Worm (Caenorhabditis elegans) whole organism, L4 larva: ENCODE results near the gene T04C12.9.
A peak's percentile ranks its signal among the peaks of the same experiment; 100 is the strongest.

Source experiments
- F26F4.8 ChIP-seq: fragments of 200-800 bp; sonication (Bioruptor generic); conservative IDR thresholded peaks from 2 replicates; pipeline ENCODE4 v1.3.6; 2022; ENCODE audit warnings: missing genetic modification characterization, missing compliant biosample characterization
- Y5F2A.4 ChIP-seq: fragments of 200-800 bp; sonication (Bioruptor generic); optimal IDR thresholded peaks from 2 replicates; lab custom pipeline; 2018; ENCODE audit warnings: mild to moderate bottlenecking, missing genetic modification characterization, missing compliant biosample characterization
- ZK337.2 ChIP-seq: fragments of 200-800 bp; sonication (Bioruptor generic); IDR thresholded peaks from 2 replicates; pipeline ENCODE4 v1.3.6; 2022; ENCODE audit warnings: missing genetic modification reagents, missing genetic modification characterization, missing compliant biosample characterization
- aly-2 ChIP-seq: sonication (generic microtip); optimal IDR thresholded peaks from 2 replicates; lab custom pipeline; 2018; ENCODE audit warnings: missing biosample characterization, missing genetic modification characterization
- arid-1 ChIP-seq: fragments of 200-800 bp; sonication (Bioruptor generic); conservative IDR thresholded peaks from 2 replicates; pipeline ENCODE4 v1.3.6; 2022; ENCODE audit warnings: missing genetic modification reagents, missing genetic modification characterization, missing compliant biosample characterization
- ceh-20 ChIP-seq: fragments of 200-800 bp; sonication (Bioruptor generic); IDR thresholded peaks from 2 replicates; pipeline ENCODE4 v1.3.6; 2022; ENCODE audit warnings: missing genetic modification reagents, missing genetic modification characterization, missing compliant biosample characterization
- ceh-32 ChIP-seq: sonication (generic microtip); optimal IDR thresholded peaks from 2 replicates; lab custom pipeline; 2016; ENCODE audit warnings: mild to moderate bottlenecking, missing genetic modification characterization, missing compliant biosample characterization; ENCODE audit not compliant: poor library complexity
- ceh-62 ChIP-seq: sonication (generic microtip); optimal IDR thresholded peaks from 2 replicates; lab custom pipeline; 2017; ENCODE audit warnings: missing biosample characterization, missing genetic modification characterization
- ceh-82 ChIP-seq: sonication (generic microtip); optimal IDR thresholded peaks from 2 replicates; lab custom pipeline; 2017; ENCODE audit warnings: missing biosample characterization, missing genetic modification characterization
- ces-1 ChIP-seq: fragments of 150-350 bp; sonication (generic microtip); optimal IDR thresholded peaks from 4 replicates; lab custom pipeline; 2014; ENCODE audit warnings: missing biosample characterization, missing genetic modification reagents, missing genetic modification characterization
- dmd-6 ChIP-seq: fragments of 200-800 bp; sonication (Bioruptor generic); IDR thresholded peaks from 2 replicates; pipeline ENCODE4 v1.3.6; 2022; ENCODE audit warnings: missing genetic modification reagents, missing genetic modification characterization, missing compliant biosample characterization
- dmd-9 ChIP-seq: fragments of 200-800 bp; sonication (Bioruptor generic); IDR thresholded peaks from 2 replicates; pipeline ENCODE4 v1.3.6; 2022; ENCODE audit warnings: missing genetic modification reagents, missing genetic modification characterization, missing compliant biosample characterization
- dve-1 ChIP-seq: sonication (generic microtip); optimal IDR thresholded peaks from 2 replicates; lab custom pipeline; 2017; ENCODE audit warnings: antibody characterized with exemption, mild to moderate bottlenecking, missing genetic modification characterization, missing compliant biosample characterization; ENCODE audit not compliant: insufficient read depth
- egl-43 ChIP-seq: fragments of 200-800 bp; sonication (Bioruptor generic); IDR thresholded peaks from 2 replicates; pipeline ENCODE4 v1.3.6; 2022; ENCODE audit warnings: missing genetic modification reagents, missing genetic modification characterization, missing compliant biosample characterization
- fos-1 ChIP-seq: fragments of 150-350 bp; optimal IDR thresholded peaks from 2 replicates; lab custom pipeline; 2014; ENCODE audit warnings: missing biosample characterization, missing genetic modification characterization
- hif-1 ChIP-seq, 2 experiments: sonication (generic microtip); optimal IDR thresholded peaks; 2 replicates each; lab custom pipeline; 2016 to 2017; ENCODE audit warnings: missing compliant biosample characterization in 2 of 2, missing genetic modification characterization in 2 of 2, missing genetic modification reagents in 2 of 2, missing genotype in 2 of 2, mild to moderate bottlenecking in 1 of 2
- hlh-11 ChIP-seq: fragments of 200-800 bp; sonication (Bioruptor generic); optimal IDR thresholded peaks from 2 replicates; lab custom pipeline; 2018; ENCODE audit warnings: mild to moderate bottlenecking, missing genetic modification characterization, missing compliant biosample characterization
- hlh-30 ChIP-seq: sonication (generic microtip); optimal IDR thresholded peaks from 2 replicates; lab custom pipeline; 2017; ENCODE audit warnings: antibody characterized with exemption, mild to moderate bottlenecking, missing genetic modification characterization, missing compliant biosample characterization; ENCODE audit not compliant: insufficient read depth
- lim-7 ChIP-seq: fragments of 200-800 bp; sonication (Bioruptor generic); IDR thresholded peaks from 2 replicates; pipeline ENCODE4 v1.3.6; 2022; ENCODE audit warnings: missing genetic modification characterization, missing compliant biosample characterization
- lin-13 ChIP-seq: fragments of 150-350 bp; optimal IDR thresholded peaks from 2 replicates; lab custom pipeline; 2014; ENCODE audit warnings: missing biosample characterization, missing genetic modification reagents, missing genetic modification characterization
- lin-29 ChIP-seq: fragments of 200-800 bp; sonication (Bioruptor generic); IDR thresholded peaks from 2 replicates; pipeline ENCODE4 v1.3.6; 2022; ENCODE audit warnings: missing genetic modification reagents, missing genetic modification characterization, missing compliant biosample characterization
- mdl-1 ChIP-seq, 2 experiments: fragments of 150-350 bp in 1 of 2; sonication (generic microtip) in 1 of 2; optimal IDR thresholded peaks; 2 replicates each; lab custom pipeline; 2014 to 2017; ENCODE audit warnings: missing biosample characterization in 2 of 2, missing genetic modification characterization in 2 of 2
- mes-2 ChIP-seq: sonication (generic microtip); optimal IDR thresholded peaks from 2 replicates; lab custom pipeline; 2016; ENCODE audit warnings: missing genotype, mild to moderate bottlenecking, missing genetic modification characterization, missing compliant biosample characterization; ENCODE audit not compliant: poor library complexity, severe bottlenecking
- mxl-2 ChIP-seq: fragments of 200-800 bp; sonication (Bioruptor generic); conservative IDR thresholded peaks from 2 replicates; pipeline ENCODE4 v1.3.6; 2022; ENCODE audit warnings: missing genetic modification reagents, missing genetic modification characterization, missing compliant biosample characterization
- nhr-237 ChIP-seq: sonication (generic microtip); optimal IDR thresholded peaks from 2 replicates; lab custom pipeline; 2017; ENCODE audit warnings: missing biosample characterization, missing genetic modification characterization
- nhr-25 ChIP-seq: sonication (generic microtip); optimal IDR thresholded peaks from 2 replicates; lab custom pipeline; 2017; ENCODE audit warnings: missing genetic modification characterization, mild to moderate bottlenecking, missing compliant biosample characterization, antibody characterized with exemption, moderate library complexity, borderline replicate concordance; ENCODE audit not compliant: insufficient read depth
- nhr-48 ChIP-seq: sonication (generic microtip); optimal IDR thresholded peaks from 2 replicates; lab custom pipeline; 2016; ENCODE audit warnings: mild to moderate bottlenecking, missing genetic modification characterization, missing compliant biosample characterization
- nhr-6 ChIP-seq: fragments of 150-350 bp; optimal IDR thresholded peaks from 2 replicates; lab custom pipeline; 2014; ENCODE audit warnings: missing biosample characterization, missing genetic modification characterization
- nhr-76 ChIP-seq: fragments of 150-350 bp; optimal IDR thresholded peaks from 2 replicates; lab custom pipeline; 2014; ENCODE audit warnings: missing biosample characterization, missing genetic modification characterization
- nhr-77 ChIP-seq: fragments of 150-350 bp; optimal IDR thresholded peaks from 2 replicates; lab custom pipeline; 2014; ENCODE audit warnings: missing biosample characterization, missing genetic modification characterization
- php-3 ChIP-seq: fragments of 200-800 bp; sonication (Bioruptor generic); IDR thresholded peaks from 2 replicates; pipeline ENCODE4 v1.3.6; 2022; ENCODE audit warnings: missing genetic modification reagents, missing genetic modification characterization, missing compliant biosample characterization
- pqm-1 ChIP-seq: sonication (generic microtip); optimal IDR thresholded peaks from 2 replicates; lab custom pipeline; 2017; ENCODE audit warnings: missing biosample characterization, missing genetic modification characterization
- rbr-2 ChIP-seq: sonication (generic microtip); optimal IDR thresholded peaks from 2 replicates; lab custom pipeline; 2016; ENCODE audit warnings: missing genotype, missing genetic modification characterization, missing compliant biosample characterization
- sdz-12 ChIP-seq: fragments of 200-800 bp; sonication (Bioruptor generic); optimal IDR thresholded peaks from 2 replicates; lab custom pipeline; 2018; ENCODE audit warnings: mild to moderate bottlenecking, missing genetic modification characterization, missing compliant biosample characterization
- skn-1 ChIP-seq: fragments of 150-350 bp; optimal IDR thresholded peaks from 2 replicates; lab custom pipeline; 2014; ENCODE audit warnings: missing biosample characterization, missing genetic modification characterization
- snpc-1.2 ChIP-seq: fragments of 200-800 bp; sonication (Bioruptor generic); IDR thresholded peaks from 2 replicates; pipeline ENCODE4 v1.3.6; 2022; ENCODE audit warnings: missing genetic modification reagents, missing genetic modification characterization, missing compliant biosample characterization
- snpc-4 ChIP-seq: fragments of 150-350 bp; optimal IDR thresholded peaks from 2 replicates; lab custom pipeline; 2014; ENCODE audit warnings: missing biosample characterization, missing genetic modification characterization
- spr-1 ChIP-seq: sonication (generic microtip); optimal IDR thresholded peaks from 2 replicates; lab custom pipeline; 2016; ENCODE audit warnings: mild to moderate bottlenecking, missing genetic modification characterization, missing compliant biosample characterization
- unc-39 ChIP-seq: sonication (generic microtip); optimal IDR thresholded peaks from 2 replicates; lab custom pipeline; 2017; ENCODE audit warnings: missing biosample characterization, missing genetic modification characterization
- unc-62 ChIP-seq, 3 experiments: fragments of 150-350 bp in 1 of 3; sonication (generic microtip); optimal IDR thresholded peaks in 2 of 3; peaks in 1 of 3; 1 replicate in 1 of 3; 2 replicates in 2 of 3; lab custom pipeline; 2014 to 2017; ENCODE audit warnings: missing biosample characterization in 3 of 3, missing genetic modification characterization in 3 of 3, missing genetic modification reagents in 3 of 3, missing genotype in 1 of 3
- zfp-2 ChIP-seq: sonication (generic microtip); optimal IDR thresholded peaks from 2 replicates; lab custom pipeline; 2016; ENCODE audit warnings: mild to moderate bottlenecking, missing genetic modification characterization, missing compliant biosample characterization
- zfp-3 ChIP-seq: fragments of 200-800 bp; sonication (Bioruptor generic); conservative IDR thresholded peaks from 2 replicates; pipeline ENCODE4 v1.3.6; 2022; ENCODE audit warnings: missing genetic modification reagents, missing genetic modification characterization, missing compliant biosample characterization
- ztf-11 ChIP-seq: fragments of 150-350 bp; optimal IDR thresholded peaks from 2 replicates; lab custom pipeline; 2014; ENCODE audit warnings: missing biosample characterization, missing genetic modification characterization

Gene T04C12.9

DNA sequence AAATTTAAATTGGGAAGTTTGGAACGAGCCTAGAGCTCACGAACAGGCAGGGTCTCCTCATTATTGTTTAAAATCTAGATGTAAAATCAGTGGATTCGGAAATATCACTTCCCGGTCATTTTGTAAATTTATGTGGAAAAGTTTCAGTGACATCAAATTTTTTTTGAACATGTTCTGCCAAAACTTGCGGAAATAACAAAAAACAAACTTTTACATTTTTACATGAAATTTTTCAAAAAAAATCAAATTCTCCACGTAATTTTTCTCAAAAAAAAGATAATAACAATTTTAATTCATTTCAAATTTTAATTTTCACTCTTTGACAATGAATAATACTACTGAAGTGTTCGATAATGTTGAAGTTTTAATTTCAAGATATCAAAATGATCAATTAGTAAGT lies 21.5 kb downstream of the T04C12.9 start, which contains the start of gene C45B11.5:
C45B11.5 (plus strand) TSS at position 301 of the 400 bp plus-strand sequence.
- no peak for TF ChIP-seq pqm-1 (tag; lab: Kevin White, UChicago)
- TF ChIP-seq unc-39 (tag; lab: Kevin White, UChicago) = no peak
- TF ChIP-seq ztf-11 = no peak
- no peak for TF ChIP-seq dve-1
- TF ChIP-seq ceh-20 (GFP tag; lab: Robert Waterston, UW) = no peak
- TF ChIP-seq sdz-12 = no peak
- TF ChIP-seq ZK337.2 = no peak

DNA sequence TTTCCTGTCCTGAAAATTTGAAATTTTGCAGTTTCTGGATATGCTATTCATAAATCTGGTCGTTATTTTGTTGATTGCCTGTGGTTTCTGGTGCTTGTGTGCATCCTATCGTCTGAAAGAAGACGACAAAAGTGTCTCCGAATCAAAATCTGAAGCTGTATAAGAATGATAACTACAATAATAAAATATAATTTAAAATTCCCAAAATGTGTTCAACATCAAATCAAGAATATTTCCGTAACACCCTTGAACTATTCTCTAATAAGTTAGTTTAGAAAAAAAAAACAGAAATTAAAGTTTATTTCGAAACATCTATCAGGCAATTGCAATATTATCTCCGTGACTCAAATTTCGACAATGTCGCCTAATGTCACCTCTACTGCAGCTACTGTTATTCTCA lies 22.5 kb downstream of the T04C12.9 start, which contains the start of gene C45B11.8:
C45B11.8 (plus strand) TSS at position 301 of the 400 bp plus-strand sequence.
- TF ChIP-seq lin-29 (GFP tag; lab: Robert Waterston, UW) = no peak
- TF ChIP-seq ceh-62 (tag; lab: Kevin White, UChicago) = no peak
- no peak for TF ChIP-seq rbr-2 (tag; lab: Kevin White, UChicago)
- TF ChIP-seq skn-1 (tag; lab: Kevin White, UChicago) = no peak

DNA sequence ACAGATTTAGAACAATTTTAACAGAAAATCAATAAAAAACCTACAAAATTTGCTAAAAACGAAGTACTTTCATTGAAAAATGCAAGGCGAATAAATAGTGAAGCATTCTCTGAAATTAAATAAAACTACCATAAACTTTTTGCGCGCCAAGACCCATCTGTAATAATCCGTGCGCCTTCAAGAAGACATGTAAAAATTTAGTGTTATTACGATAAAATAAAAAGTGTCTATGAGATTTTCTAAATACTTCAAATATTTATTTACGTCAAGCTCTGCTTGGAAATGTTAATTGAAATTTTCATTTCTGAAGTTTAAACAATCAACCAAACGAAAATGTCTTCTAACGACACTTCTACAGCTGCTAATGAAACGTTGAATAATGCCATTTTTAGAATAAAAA lies 23.0 kb downstream of the T04C12.9 start, which contains the start of gene C45B11.9:
C45B11.9 (plus strand) TSS at position 301 of the 400 bp plus-strand sequence.
- no peak for TF ChIP-seq ceh-62 (tag; lab: Kevin White, UChicago)
- TF ChIP-seq dmd-9 (GFP tag; lab: Robert Waterston, UW) = no peak
- no peak for TF ChIP-seq lim-7
- no peak for TF ChIP-seq nhr-237
- no peak for TF ChIP-seq mes-2 (tag; lab: Kevin White, UChicago)
- no peak for TF ChIP-seq hlh-30 (tag; lab: Kevin White, UChicago)
- no peak for TF ChIP-seq nhr-77 (tag; lab: Kevin White, UChicago)
- TF ChIP-seq spr-1 (tag; lab: Kevin White, UChicago) = no peak
- no peak for TF ChIP-seq arid-1 (GFP tag; lab: Robert Waterston, UW)
- TF ChIP-seq, all 104 proteins: peak for 0

- TF ChIP-seq nhr-48 (no peak), zfp-2 (no peak), arid-1 (GFP tag; lab: Robert Waterston, UW) (no peak), mxl-2 (GFP tag; lab: Robert Waterston, UW) (no peak), php-3 (GFP tag; lab: Robert Waterston, UW) (no peak), Y5F2A.4 (GFP tag; lab: Kevin White, UChicago) (no peak), hlh-30 (tag; lab: Kevin White, UChicago) (peak; percentile 57), hlh-11 (tag; lab: Kevin White, UChicago) (peak; percentile 72), ceh-82 (tag; lab: Kevin White, UChicago) (no peak), snpc-4 (tag; lab: Kevin White, UChicago) (no peak), fos-1 (tag; lab: Kevin White, UChicago) (no peak), ceh-32 (tag; lab: Kevin White, UChicago) (no peak), F26F4.8 (GFP tag; lab: Robert Waterston, UW) (no peak), hif-1 (tag; optimal IDR thresholded peaks at IDR 0.05; lab: Kevin White, UChicago) (peak in 1 of 2 experiments; percentile 93), nhr-6 (peak; percentile 10), egl-43 (no peak), lin-29 (GFP tag; lab: Robert Waterston, UW) (no peak), ceh-62 (tag; lab: Kevin White, UChicago) (no peak), spr-1 (tag; lab: Kevin White, UChicago) (no peak), dmd-6 (peak; percentile 35; the same call in 1 of the 2 replicates), aly-2 (no peak), snpc-1.2 (GFP tag; lab: Robert Waterston, UW) (no peak), unc-62 (GFP tag; optimal IDR thresholded peaks at IDR 0.05 in 1 of 2; lab: Kevin White, UChicago) (peak in 1 of 2 experiments; percentile 52), unc-62 (tag; optimal IDR thresholded peaks at IDR 0.05; lab: Kevin White, UChicago) (no peak), lin-13 (peak; percentile 69), nhr-25 (tag; lab: Kevin White, UChicago) (peak; percentile 62), zfp-3 (GFP tag; lab: Robert Waterston, UW) (no peak), mdl-1 (tag; optimal IDR thresholded peaks at IDR 0.05; lab: Kevin White, UChicago) (peak in 1 of 2 experiments; percentile 58), nhr-237 (no peak), pqm-1 (tag; lab: Kevin White, UChicago) (peak; percentile 0), nhr-76 (tag; lab: Kevin White, UChicago) (no peak), ces-1 (GFP tag; lab: Kevin White, UChicago) (no peak)
These were observed 23.5 kb downstream of the T04C12.9 start, which contains the start of gene pak-2 for ce11 chrV:11039379-11039954. TSS of gene pak-2 (minus strand) at chrV:11039429.
